Fruit fly (Drosophila melanogaster) whole organism, embryonic: Measurements from ENCODE around the gene Btnd.

Source experiments
- Atf3 ChIP-seq: fragments of 200-800 bp; sonication (Bioruptor generic); optimal IDR thresholded peaks from 3 replicates; lab custom pipeline; 2016; ENCODE audit warnings: missing biosample characterization, missing genetic modification characterization
- CG10462 ChIP-seq: fragments of 200-800 bp; sonication (Bioruptor generic); optimal IDR thresholded peaks from 2 replicates; lab custom pipeline; 2016; ENCODE audit warnings: missing biosample characterization, missing genetic modification characterization
- CG12659 ChIP-seq: fragments of 200-800 bp; sonication (Bioruptor generic); optimal IDR thresholded peaks from 3 replicates; lab custom pipeline; 2017; ENCODE audit warnings: mild to moderate bottlenecking, missing biosample characterization, missing genetic modification reagents, missing genetic modification characterization
- CG13624 ChIP-seq: fragments of 200-800 bp; sonication (Bioruptor generic); optimal IDR thresholded peaks from 2 replicates; lab custom pipeline; 2016; ENCODE audit warnings: missing biosample characterization, missing genetic modification characterization
- CG15073 ChIP-seq: fragments of 200-800 bp; sonication (Bioruptor generic); optimal IDR thresholded peaks from 2 replicates; lab custom pipeline; 2016; ENCODE audit warnings: missing biosample characterization, missing genetic modification characterization
- CG15269 ChIP-seq: fragments of 200-800 bp; sonication (Bioruptor generic); optimal IDR thresholded peaks from 2 replicates; lab custom pipeline; 2018; ENCODE audit warnings: missing biosample characterization, mild to moderate bottlenecking, missing genetic modification characterization, moderate library complexity
- CG1832 ChIP-seq: fragments of 200-800 bp; sonication (Bioruptor generic); optimal IDR thresholded peaks from 2 replicates; lab custom pipeline; 2017; ENCODE audit warnings: missing biosample characterization, mild to moderate bottlenecking, missing genetic modification characterization, inconsistent platforms
- CG2129 ChIP-seq: fragments of 200-800 bp; sonication (Bioruptor generic); IDR thresholded peaks from 2 replicates; pipeline ENCODE4 v1.3.6; 2022; ENCODE audit warnings: missing biosample characterization, missing genetic modification characterization; ENCODE audit not compliant: partially characterized antibody
- CG2712 ChIP-seq: fragments of 200-800 bp; optimal IDR thresholded peaks from 3 replicates; lab custom pipeline; 2019; ENCODE audit warnings: missing biosample characterization, mild to moderate bottlenecking, missing genetic modification characterization, moderate library complexity
- CG2875 ChIP-seq: fragments of 200-800 bp; sonication (Bioruptor generic); optimal IDR thresholded peaks from 2 replicates; lab custom pipeline; 2017; ENCODE audit warnings: missing biosample characterization, mild to moderate bottlenecking, missing genetic modification characterization, missing genetic modification reagents
- CG2889 ChIP-seq: fragments of 200-800 bp; sonication (Bioruptor generic); IDR thresholded peaks from 3 replicates; pipeline ENCODE4 v1.3.6; 2022; ENCODE audit warnings: missing biosample characterization, missing genetic modification characterization
- CG30403 ChIP-seq: fragments of 200-800 bp; sonication (Bioruptor generic); optimal IDR thresholded peaks from 3 replicates; lab custom pipeline; 2016; ENCODE audit warnings: missing biosample characterization, missing genetic modification characterization
- CG34422 ChIP-seq: fragments of 200-800 bp; sonication (Bioruptor generic); IDR thresholded peaks from 3 replicates; pipeline ENCODE4 v1.3.6; 2022; ENCODE audit warnings: missing biosample characterization, missing genetic modification characterization
- CG42726 ChIP-seq: fragments of 200-800 bp; sonication (Bioruptor generic); IDR thresholded peaks from 2 replicates; pipeline ENCODE4 v1.3.6; 2022; ENCODE audit warnings: missing biosample characterization, missing genetic modification characterization; ENCODE audit not compliant: partially characterized antibody
- CG4854 ChIP-seq: fragments of 200-800 bp; sonication (Bioruptor generic); optimal IDR thresholded peaks from 2 replicates; lab custom pipeline; 2016; ENCODE audit warnings: missing biosample characterization, missing genetic modification characterization, inconsistent platforms
- CG5953 ChIP-seq: fragments of 200-800 bp; sonication (Bioruptor generic); IDR thresholded peaks from 2 replicates; pipeline ENCODE4 v1.3.6; 2022; ENCODE audit warnings: missing biosample characterization, missing genetic modification characterization
- CG6765 ChIP-seq: fragments of 200-800 bp; sonication (Bioruptor generic); optimal IDR thresholded peaks from 3 replicates; lab custom pipeline; 2017; ENCODE audit warnings: missing biosample characterization, mild to moderate bottlenecking, missing genetic modification characterization
- CG7745 ChIP-seq: fragments of 200-800 bp; sonication (Bioruptor generic); optimal IDR thresholded peaks from 2 replicates; lab custom pipeline; 2018; ENCODE audit warnings: missing biosample characterization, mild to moderate bottlenecking, missing genetic modification characterization, moderate library complexity
- CG9932 ChIP-seq: fragments of 200-800 bp; sonication (Bioruptor generic); IDR thresholded peaks from 2 replicates; pipeline ENCODE4 v1.3.6; 2022; ENCODE audit warnings: missing biosample characterization, missing genetic modification characterization
- CkIIα-i1 ChIP-seq: fragments of 200-800 bp; sonication (Bioruptor generic); IDR thresholded peaks from 2 replicates; pipeline ENCODE4 v1.3.6; 2022; ENCODE audit warnings: missing biosample characterization, missing genetic modification characterization
- Dll ChIP-seq: fragments of 200-800 bp; sonication (Bioruptor generic); IDR thresholded peaks from 4 replicates; pipeline ENCODE4 v1.3.6; 2022; ENCODE audit warnings: missing biosample characterization, missing genetic modification characterization; ENCODE audit not compliant: partially characterized antibody
- Dref ChIP-seq: fragments of 200-800 bp; sonication (Bioruptor generic); IDR thresholded peaks from 2 replicates; pipeline ENCODE4 v1.3.6; 2022; ENCODE audit warnings: missing biosample characterization, missing genetic modification characterization
- Gsc ChIP-seq: fragments of 200-800 bp; sonication (Bioruptor generic); IDR thresholded peaks from 2 replicates; pipeline ENCODE4 v1.3.6; 2022; ENCODE audit warnings: missing biosample characterization, missing genetic modification characterization
- Hand ChIP-seq: fragments of 200-800 bp; sonication (Bioruptor generic); optimal IDR thresholded peaks from 2 replicates; lab custom pipeline; 2017; ENCODE audit warnings: mild to moderate bottlenecking, missing biosample characterization, missing genetic modification reagents, missing genetic modification characterization
- Hmr ChIP-seq: fragments of 200-800 bp; sonication (Bioruptor generic); optimal IDR thresholded peaks from 3 replicates; lab custom pipeline; 2017; ENCODE audit warnings: mild to moderate bottlenecking, missing biosample characterization, missing genetic modification reagents, missing genetic modification characterization
- MBD-R2 ChIP-seq: fragments of 200-800 bp; sonication (Bioruptor generic); IDR thresholded peaks from 2 replicates; pipeline ENCODE4 v1.3.6; 2022; ENCODE audit warnings: missing biosample characterization, missing genetic modification characterization
- MESR4 ChIP-seq: fragments of 200-800 bp; sonication (Bioruptor generic); optimal IDR thresholded peaks from 2 replicates; lab custom pipeline; 2018; ENCODE audit warnings: missing biosample characterization, mild to moderate bottlenecking, missing genetic modification characterization, moderate library complexity
- Myb ChIP-seq: fragments of 200-800 bp; sonication (Bioruptor generic); optimal IDR thresholded peaks from 2 replicates; lab custom pipeline; 2016; ENCODE audit warnings: missing biosample characterization, missing genetic modification characterization
- NC2α ChIP-seq: fragments of 200-800 bp; sonication (Bioruptor generic); optimal IDR thresholded peaks from 2 replicates; lab custom pipeline; 2016; ENCODE audit warnings: missing biosample characterization, missing genetic modification characterization
- Oli ChIP-seq: fragments of 200-800 bp; sonication (Bioruptor generic); optimal IDR thresholded peaks from 2 replicates; lab custom pipeline; 2018; ENCODE audit warnings: missing biosample characterization, mild to moderate bottlenecking, missing genetic modification characterization, moderate library complexity
- PHDP ChIP-seq: fragments of 200-800 bp; sonication (Bioruptor generic); optimal IDR thresholded peaks from 3 replicates; lab custom pipeline; 2018; ENCODE audit warnings: missing biosample characterization, mild to moderate bottlenecking, missing genetic modification characterization, moderate library complexity
- Ravus ChIP-seq: fragments of 200-800 bp; sonication (Bioruptor generic); IDR thresholded peaks from 2 replicates; pipeline ENCODE4 v1.3.6; 2022; ENCODE audit warnings: missing biosample characterization, missing genetic modification characterization
- Sin3A ChIP-seq: fragments of >200 bp; optimal IDR thresholded peaks from 2 replicates; lab custom pipeline; 2018
- Six4 ChIP-seq: fragments of 200-800 bp; sonication (Bioruptor generic); optimal IDR thresholded peaks from 2 replicates; lab custom pipeline; 2016; ENCODE audit warnings: missing biosample characterization, missing genetic modification characterization
- Sox102F ChIP-seq: fragments of 200-800 bp; sonication (Bioruptor generic); optimal IDR thresholded peaks from 2 replicates; lab custom pipeline; 2018; ENCODE audit warnings: missing biosample characterization, mild to moderate bottlenecking, missing genetic modification characterization, moderate library complexity
- Tbp ChIP-seq: fragments of >200 bp; optimal IDR thresholded peaks from 2 replicates; lab custom pipeline; 2018; ENCODE audit warnings: missing biosample characterization, missing genetic modification characterization
- abd-A ChIP-seq: fragments of 200-800 bp; sonication (Bioruptor generic); optimal IDR thresholded peaks from 3 replicates; lab custom pipeline; 2019; ENCODE audit warnings: missing biosample characterization, mild to moderate bottlenecking, missing genetic modification characterization, moderate library complexity
- aop ChIP-seq: fragments of 200-800 bp; sonication (Bioruptor generic); IDR thresholded peaks from 2 replicates; pipeline ENCODE4 v1.3.6; 2022; ENCODE audit warnings: missing biosample characterization, missing genetic modification characterization
- bowl ChIP-seq: fragments of 200-800 bp; sonication (Bioruptor generic); IDR thresholded peaks from 2 replicates; pipeline ENCODE4 v1.3.6; 2022; ENCODE audit warnings: missing biosample characterization, missing genetic modification characterization
- bsh ChIP-seq, 2 experiments: fragments of 200-800 bp; sonication (Bioruptor generic); optimal IDR thresholded peaks; 2 replicates each; lab custom pipeline; 2017 to 2018; ENCODE audit warnings: mild to moderate bottlenecking in 2 of 2, missing biosample characterization in 2 of 2, missing genetic modification characterization in 2 of 2, moderate library complexity in 1 of 2
- ems ChIP-seq: fragments of 200-800 bp; sonication (Bioruptor generic); optimal IDR thresholded peaks from 3 replicates; lab custom pipeline; 2016; ENCODE audit warnings: missing biosample characterization, missing genetic modification characterization
- exex ChIP-seq: fragments of 200-800 bp; sonication (Bioruptor generic); optimal IDR thresholded peaks from 4 replicates; lab custom pipeline; 2018; ENCODE audit warnings: missing biosample characterization, mild to moderate bottlenecking, missing genetic modification characterization, moderate library complexity
- fd96Cb ChIP-seq: fragments of 200-800 bp; sonication (Bioruptor generic); optimal IDR thresholded peaks from 2 replicates; lab custom pipeline; 2018; ENCODE audit warnings: missing biosample characterization, mild to moderate bottlenecking, missing genetic modification characterization, moderate library complexity
- grn ChIP-seq: fragments of 200-800 bp; sonication (Bioruptor generic); optimal IDR thresholded peaks from 3 replicates; lab custom pipeline; 2017; ENCODE audit warnings: missing biosample characterization, missing genetic modification characterization
- lola ChIP-seq, 3 experiments: fragments of >200 bp in 2 of 3; fragments of 200-800 bp in 1 of 3; sonication (Bioruptor generic) in 1 of 3; optimal IDR thresholded peaks; 2 replicates each; lab custom pipeline; 2017 to 2019; ENCODE audit warnings: missing biosample characterization in 3 of 3, missing genetic modification characterization in 3 of 3, mild to moderate bottlenecking in 1 of 3, moderate library complexity in 1 of 3
- mirr ChIP-seq: fragments of 200-800 bp; sonication (Bioruptor generic); optimal IDR thresholded peaks from 3 replicates; lab custom pipeline; 2018; ENCODE audit warnings: missing biosample characterization, mild to moderate bottlenecking, missing genetic modification characterization
- schlank ChIP-seq: fragments of 200-800 bp; sonication (Bioruptor generic); optimal IDR thresholded peaks from 2 replicates; lab custom pipeline; 2018; ENCODE audit warnings: missing biosample characterization, mild to moderate bottlenecking, missing genetic modification characterization
- shn ChIP-seq: fragments of 200-800 bp; sonication (Bioruptor generic); optimal IDR thresholded peaks from 3 replicates; lab custom pipeline; 2016; ENCODE audit warnings: missing biosample characterization, missing genetic modification characterization
- tx ChIP-seq: fragments of 200-800 bp; sonication (Bioruptor generic); optimal IDR thresholded peaks from 2 replicates; lab custom pipeline; 2016; ENCODE audit warnings: missing biosample characterization, missing genetic modification characterization
- unc-4 ChIP-seq: fragments of 200-800 bp; sonication (Bioruptor generic); IDR thresholded peaks from 2 replicates; pipeline ENCODE4 v1.3.6; 2022; ENCODE audit warnings: missing biosample characterization, missing genetic modification characterization; ENCODE audit not compliant: partially characterized antibody

Btnd gene

dm6 chrX:6267187-6267711, 48.1 kb upstream of the Btnd start, which contains the start of gene schlank (continued):
- TF ChIP-seq CG34422 (GFP tag; lab: Robert Waterston, UW) (no peak), MBD-R2 (GFP tag; lab: Robert Waterston, UW) (no peak), abd-A (tag; lab: Kevin White, UChicago) (no peak), CG10462 (GFP tag; lab: Kevin White, UChicago) (peak; percentile 26), fd96Cb (tag; lab: Kevin White, UChicago) (peak; percentile 45), Hmr (GFP tag; lab: Kevin White, UChicago) (no peak), aop (0 out of 2 replicates have a peak, but pooled peaks have one; percentile 20), schlank (tag; lab: Kevin White, UChicago) (peak; percentile 64), CG2875 (GFP tag; lab: Kevin White, UChicago) (no peak), Gsc (GFP tag; lab: Robert Waterston, UW) (no peak), CkIIα-i1 (GFP tag; lab: Robert Waterston, UW) (no peak), unc-4 (no peak), CG12659 (GFP tag; lab: Kevin White, UChicago) (peak; percentile 45), Dref (GFP tag; lab: Robert Waterston, UW) (peak; percentile 24; the same call in 1 of the 2 replicates), CG9932 (GFP tag; lab: Robert Waterston, UW) (peak; percentile 70), mirr (GFP tag; lab: Kevin White, UChicago) (peak; percentile 30), CG1832 (GFP tag; lab: Kevin White, UChicago) (no peak), CG2712 (peak; percentile 54), lola (GFP tag; optimal IDR thresholded peaks at IDR 0.05; lab: Kevin White, UChicago) (peak in 1 of 3 experiments; percentile 37), CG7745 (tag; lab: Kevin White, UChicago) (no peak), NC2α (GFP tag; lab: Kevin White, UChicago) (no peak), grn (no peak), ems (GFP tag; lab: Kevin White, UChicago) (peak; percentile 28), CG42726 (GFP tag; lab: Robert Waterston, UW) (no peak), MESR4 (GFP tag; lab: Kevin White, UChicago) (no peak), shn (GFP tag; lab: Kevin White, UChicago) (peak; percentile 55), CG15269 (tag; lab: Kevin White, UChicago) (no peak), Dll (GFP tag; lab: Robert Waterston, UW) (no peak), Oli (tag; lab: Kevin White, UChicago) (peak; percentile 52), bsh (GFP tag; optimal IDR thresholded peaks at IDR 0.05; lab: Kevin White, UChicago) (peak in 1 of 2 experiments; percentile 38), Atf3 (GFP tag; lab: Kevin White, UChicago) (no peak), Tbp (no peak), CG5953 (GFP tag; lab: Robert Waterston, UW) (0 out of 2 replicates have a peak, but pooled peaks have one; percentile 13), Myb (peak; percentile 44), exex (tag; lab: Kevin White, UChicago) (no peak), Six4 (GFP tag; lab: Kevin White, UChicago) (peak; percentile 8), tx (GFP tag; lab: Kevin White, UChicago) (peak; percentile 27), CG30403 (GFP tag; lab: Kevin White, UChicago) (peak; percentile 62), PHDP (tag; lab: Kevin White, UChicago) (no peak), CG6765 (GFP tag; lab: Kevin White, UChicago) (peak; percentile 20), CG15073 (GFP tag; lab: Kevin White, UChicago) (no peak), CG13624 (GFP tag; lab: Kevin White, UChicago) (peak; percentile 54), Sin3A (lab: Kevin White, UChicago) (peak; percentile 37), CG2889 (GFP tag; lab: Robert Waterston, UW) (0 out of 3 replicates have a peak, but pooled peaks have one; percentile 13), Sox102F (GFP tag; lab: Kevin White, UChicago) (no peak), Ravus (GFP tag; lab: Robert Waterston, UW) (0 out of 2 replicates have a peak, but pooled peaks have one; percentile 8), CG2129 (GFP tag; lab: Robert Waterston, UW) (no peak), Hand (GFP tag; lab: Kevin White, UChicago) (no peak), CG4854 (GFP tag; lab: Kevin White, UChicago) (no peak), bowl (GFP tag; lab: Robert Waterston, UW) (no peak)
